Fruit fly (Drosophila melanogaster) whole organism, prepupa: Measurements from ENCODE around the gene ClpP.

Experiments used
- Blimp-1 ChIP-seq: fragments of 200-800 bp; sonication (Bioruptor generic); optimal IDR thresholded peaks from 3 replicates; lab custom pipeline; 2017; ENCODE audit warnings: missing biosample characterization, missing genetic modification characterization, mild to moderate bottlenecking, moderate library complexity, missing genetic modification reagents
- CG10669 ChIP-seq: fragments of 200-800 bp; sonication (Bioruptor generic); optimal IDR thresholded peaks from 3 replicates; lab custom pipeline; 2018; ENCODE audit warnings: missing biosample characterization, mild to moderate bottlenecking, missing genetic modification characterization, moderate library complexity
- CG11762 ChIP-seq: fragments of 200-800 bp; sonication (Bioruptor generic); optimal IDR thresholded peaks from 3 replicates; lab custom pipeline; 2016; ENCODE audit warnings: missing biosample characterization, missing genetic modification characterization; ENCODE audit not compliant: insufficient read depth
- CG11902 ChIP-seq: fragments of 200-800 bp; sonication (Bioruptor generic); optimal IDR thresholded peaks from 3 replicates; lab custom pipeline; 2016; ENCODE audit warnings: missing biosample characterization, missing genetic modification characterization
- CG1621 ChIP-seq: fragments of 200-800 bp; sonication (Bioruptor generic); optimal IDR thresholded peaks from 3 replicates; lab custom pipeline; 2018; ENCODE audit warnings: missing biosample characterization, mild to moderate bottlenecking, missing genetic modification characterization
- CG3032 ChIP-seq: fragments of 200-800 bp; optimal IDR thresholded peaks from 2 replicates; lab custom pipeline; 2019; ENCODE audit warnings: missing biosample characterization, mild to moderate bottlenecking, missing genetic modification characterization, moderate library complexity
- CG31627 ChIP-seq: fragments of 200-800 bp; sonication (Bioruptor generic); optimal IDR thresholded peaks from 3 replicates; lab custom pipeline; 2016; ENCODE audit warnings: missing biosample characterization, missing genetic modification characterization
- CG32006 ChIP-seq: fragments of 200-800 bp; sonication (Bioruptor generic); optimal IDR thresholded peaks from 3 replicates; lab custom pipeline; 2017; ENCODE audit warnings: missing biosample characterization, mild to moderate bottlenecking, missing genetic modification characterization
- CG34406 ChIP-seq: fragments of 200-800 bp; sonication (Bioruptor generic); optimal IDR thresholded peaks from 3 replicates; lab custom pipeline; 2016; ENCODE audit warnings: missing biosample characterization, missing genetic modification characterization
- CG6163 ChIP-seq: fragments of 200-800 bp; sonication (Bioruptor generic); IDR thresholded peaks from 3 replicates; pipeline ENCODE4 v1.3.6; 2022; ENCODE audit warnings: missing biosample characterization, missing genetic modification characterization
- CG6792 ChIP-seq: fragments of 200-800 bp; sonication (Bioruptor generic); optimal IDR thresholded peaks from 3 replicates; lab custom pipeline; 2016; ENCODE audit warnings: missing biosample characterization, missing genetic modification characterization
- CG6808 ChIP-seq: fragments of 200-800 bp; sonication (Bioruptor generic); optimal IDR thresholded peaks from 3 replicates; lab custom pipeline; 2017; ENCODE audit warnings: missing biosample characterization, missing genetic modification characterization, mild to moderate bottlenecking, moderate library complexity, missing genetic modification reagents
- CG6854 ChIP-seq: fragments of 200-800 bp; sonication (Bioruptor generic); optimal IDR thresholded peaks from 2 replicates; lab custom pipeline; 2017; ENCODE audit warnings: missing biosample characterization, mild to moderate bottlenecking, missing genetic modification characterization
- CG7368 ChIP-seq: fragments of 200-800 bp; sonication (Bioruptor generic); optimal IDR thresholded peaks from 3 replicates; lab custom pipeline; 2016; ENCODE audit warnings: missing biosample characterization, missing genetic modification characterization
- CG8119 ChIP-seq: fragments of 200-800 bp; sonication (Bioruptor generic); IDR thresholded peaks from 3 replicates; pipeline ENCODE4 v1.3.6; 2022; ENCODE audit warnings: missing biosample characterization, missing genetic modification characterization
- CG8319 ChIP-seq: fragments of 200-800 bp; sonication (Bioruptor generic); optimal IDR thresholded peaks from 3 replicates; lab custom pipeline; 2016; ENCODE audit warnings: missing biosample characterization, missing genetic modification characterization
- CG8632 ChIP-seq: fragments of 200-800 bp; sonication (Bioruptor generic); optimal IDR thresholded peaks from 3 replicates; lab custom pipeline; 2016; ENCODE audit warnings: missing biosample characterization, missing genetic modification characterization
- CG9139 ChIP-seq: fragments of 200-800 bp; sonication (Bioruptor generic); optimal IDR thresholded peaks from 3 replicates; lab custom pipeline; 2017; ENCODE audit warnings: missing biosample characterization, mild to moderate bottlenecking, missing genetic modification characterization
- Eip78C ChIP-seq: fragments of 200-800 bp; sonication (Bioruptor generic); peaks from one replicate; lab custom pipeline; 2016; ENCODE audit warnings: missing biosample characterization, missing genetic modification characterization
- Ets96B ChIP-seq: fragments of 200-800 bp; optimal IDR thresholded peaks from 2 replicates; lab custom pipeline; 2019; ENCODE audit warnings: missing biosample characterization, mild to moderate bottlenecking, missing genetic modification characterization, moderate library complexity
- Hr39 ChIP-seq: fragments of 200-800 bp; sonication (Bioruptor generic); optimal IDR thresholded peaks from 2 replicates; lab custom pipeline; 2016; ENCODE audit warnings: missing biosample characterization, missing genetic modification characterization
- Hr4 ChIP-seq: fragments of 200-800 bp; sonication (Bioruptor generic); optimal IDR thresholded peaks from 3 replicates; lab custom pipeline; 2016; ENCODE audit warnings: missing biosample characterization, missing genetic modification characterization
- OdsH ChIP-seq: fragments of 200-800 bp; sonication (Bioruptor generic); optimal IDR thresholded peaks from 3 replicates; lab custom pipeline; 2016; ENCODE audit warnings: missing biosample characterization, missing genetic modification characterization
- Sox102F ChIP-seq: fragments of 200-800 bp; sonication (Bioruptor generic); optimal IDR thresholded peaks from 2 replicates; lab custom pipeline; 2016; ENCODE audit warnings: missing biosample characterization, mild to moderate bottlenecking, missing genetic modification characterization
- Sox14 ChIP-seq: fragments of 200-800 bp; sonication (Bioruptor generic); optimal IDR thresholded peaks from 3 replicates; lab custom pipeline; 2016; ENCODE audit warnings: missing biosample characterization, missing genetic modification characterization
- acj6 ChIP-seq: fragments of 200-800 bp; sonication (Bioruptor generic); optimal IDR thresholded peaks from 3 replicates; lab custom pipeline; 2016; ENCODE audit warnings: missing biosample characterization, missing genetic modification characterization
- cyc ChIP-seq: fragments of 200-800 bp; sonication (Bioruptor generic); optimal IDR thresholded peaks from 3 replicates; lab custom pipeline; 2016; ENCODE audit warnings: missing biosample characterization, missing genetic modification characterization
- dac ChIP-seq: fragments of 200-800 bp; sonication (Bioruptor generic); optimal IDR thresholded peaks from 2 replicates; lab custom pipeline; 2017; ENCODE audit warnings: missing biosample characterization, mild to moderate bottlenecking, missing genetic modification characterization
- eg ChIP-seq: fragments of 200-800 bp; sonication (Bioruptor generic); IDR thresholded peaks from 3 replicates; pipeline ENCODE4 v1.3.6; 2022; ENCODE audit warnings: missing biosample characterization, missing genetic modification characterization
- esn ChIP-seq: fragments of 200-800 bp; sonication (Bioruptor generic); optimal IDR thresholded peaks from 2 replicates; lab custom pipeline; 2016; ENCODE audit warnings: missing biosample characterization, mild to moderate bottlenecking, missing genetic modification characterization, moderate library complexity
- fkh ChIP-seq: fragments of 200-800 bp; sonication (Bioruptor generic); optimal IDR thresholded peaks from 3 replicates; lab custom pipeline; 2017; ENCODE audit warnings: missing biosample characterization, mild to moderate bottlenecking, missing genetic modification characterization, moderate library complexity
- lz ChIP-seq: fragments of 200-800 bp; sonication (Bioruptor generic); optimal IDR thresholded peaks from 3 replicates; lab custom pipeline; 2016; ENCODE audit warnings: missing biosample characterization, missing genetic modification characterization
- ss ChIP-seq, 2 experiments: fragments of 200-800 bp; sonication (Bioruptor generic); optimal IDR thresholded peaks; 2 replicates in 1 of 2; 3 replicates in 1 of 2; lab custom pipeline; 2017 to 2018; ENCODE audit warnings: mild to moderate bottlenecking in 2 of 2, missing biosample characterization in 2 of 2, missing genetic modification characterization in 2 of 2, moderate library complexity in 1 of 2
- topi ChIP-seq: fragments of 200-800 bp; sonication (Bioruptor generic); optimal IDR thresholded peaks from 3 replicates; lab custom pipeline; 2016; ENCODE audit warnings: missing biosample characterization, missing genetic modification characterization

The ClpP gene

DNA sequence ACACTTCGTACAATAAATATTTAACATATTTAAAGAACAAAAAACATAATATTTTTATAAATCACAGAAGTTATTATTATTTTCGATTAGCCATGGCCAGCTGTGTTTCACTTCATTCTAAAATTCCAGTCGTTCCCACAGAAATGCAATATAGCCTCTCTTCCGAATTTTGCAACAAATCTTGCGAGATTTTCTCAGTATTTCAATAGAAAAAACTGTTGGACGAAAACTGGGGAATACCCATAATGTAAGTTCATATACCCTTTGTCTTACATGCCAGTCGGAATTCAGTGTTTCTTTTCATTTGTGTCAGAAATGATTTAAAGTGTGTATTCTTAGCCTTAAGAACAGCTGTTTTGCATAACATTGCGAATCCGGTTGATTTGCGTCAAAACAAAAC lies at the start of gene ClpP, which contains the start of gene CtsL4:
ClpP (plus strand) TSS at position 288 of the 400 bp plus-strand sequence.
CtsL4 (minus strand) TSS at position 90 of the 400 bp plus-strand sequence.
- peak; percentile 61 for TF ChIP-seq CG1621 (tag; lab: Kevin White, UChicago)
- TF ChIP-seq dac (GFP tag; lab: Kevin White, UChicago): peak; percentile 10
- peak; percentile 50 for TF ChIP-seq CG31627
- TF ChIP-seq acj6 (GFP tag; lab: Kevin White, UChicago): peak; percentile 36
- TF ChIP-seq CG11902 (GFP tag; lab: Kevin White, UChicago): no peak
- no peak for TF ChIP-seq CG6808
- TF ChIP-seq CG6792: no peak
- TF ChIP-seq cyc (GFP tag; lab: Kevin White, UChicago): peak; percentile 29
- TF ChIP-seq OdsH (GFP tag; lab: Kevin White, UChicago): peak; percentile 59
- TF ChIP-seq CG8632 (GFP tag; lab: Kevin White, UChicago): peak; percentile 37
- no peak for TF ChIP-seq CG8319 (GFP tag; lab: Kevin White, UChicago)
- TF ChIP-seq CG6854 (GFP tag; lab: Kevin White, UChicago): no peak
- peak; percentile 32 for TF ChIP-seq Ets96B (tag; lab: Kevin White, UChicago)
- TF ChIP-seq CG3032: peak; percentile 45
- TF ChIP-seq CG7368 (GFP tag; lab: Kevin White, UChicago): no peak
- TF ChIP-seq CG34406: peak; percentile 40
- TF ChIP-seq esn (GFP tag; lab: Kevin White, UChicago): peak; percentile 55
- TF ChIP-seq ss (GFP tag; optimal IDR thresholded peaks at IDR 0.05; lab: Kevin White, UChicago): no peak
- peak; percentile 45 for TF ChIP-seq lz (GFP tag; lab: Kevin White, UChicago)
- peak; percentile 88 for TF ChIP-seq Sox14 (GFP tag; lab: Kevin White, UChicago)
- no peak for TF ChIP-seq fkh (GFP tag; lab: Kevin White, UChicago)
- no peak for TF ChIP-seq CG32006 (GFP tag; lab: Kevin White, UChicago)

dm6 chr2L:10310614-10311382 lies 45.8 kb upstream of the ClpP start, which contains the start of gene Cdk5alpha:
TSS of gene Cdk5alpha (minus strand) at chr2L:10310956.
- TF ChIP-seq Eip78C (GFP tag; lab: Kevin White, UChicago) (no peak), esn (GFP tag; lab: Kevin White, UChicago) (peak; percentile 3), Hr39 (GFP tag; lab: Kevin White, UChicago) (no peak), CG1621 (tag; lab: Kevin White, UChicago) (no peak), CG6792 (no peak), cyc (GFP tag; lab: Kevin White, UChicago) (no peak), CG9139 (GFP tag; lab: Kevin White, UChicago) (no peak), topi (GFP tag; lab: Kevin White, UChicago) (peak; percentile 1), CG10669 (GFP tag; lab: Kevin White, UChicago) (no peak), CG8119 (no peak), CG6163 (GFP tag; lab: Robert Waterston, UW) (no peak), eg (GFP tag; lab: Robert Waterston, UW) (no peak), CG11762 (GFP tag; lab: Kevin White, UChicago) (no peak)

dm6 chr2L:10311822-10312221 lies 44.8 kb upstream of the ClpP start:
- TF ChIP-seq Sox102F: no peak
- TF ChIP-seq Blimp-1 (GFP tag; lab: Kevin White, UChicago): no peak
- no peak for TF ChIP-seq Hr4 (GFP tag; lab: Kevin White, UChicago)
- TF ChIP-seq fkh (GFP tag; lab: Kevin White, UChicago): peak; percentile 69
- no peak for TF ChIP-seq CG31627
